Fruit fly (Drosophila melanogaster): ENCODE measurements around the gene CG13675.

dm6 chr3L:8127712-8128210 lies 37.6 kb downstream of the CG13675 start, which contains the start of the genes Cds and Uba2:
- no peak for TF ChIP-seq insv (optimal IDR thresholded peaks at IDR 0.05)
- no peak for TF ChIP-seq psq (optimal IDR thresholded peaks at IDR 0.05)
- TF ChIP-seq Sin3A (optimal IDR thresholded peaks at IDR 0.05) = no peak
- no peak for TF ChIP-seq ttk (optimal IDR thresholded peaks at IDR 0.05)
- TF ChIP-seq h (optimal IDR thresholded peaks at IDR 0.05) = no peak
